Fruit fly (Drosophila melanogaster) whole organism, embryonic: ENCODE data around the gene CG10195.

Experiments
- Atf6 ChIP-seq: fragments of 200-800 bp; sonication (Bioruptor generic); IDR thresholded peaks from 2 replicates; pipeline ENCODE4 v1.3.6; 2022; ENCODE audit warnings: missing biosample characterization, missing genetic modification characterization
- BEAF-32 ChIP-seq: fragments of 200-800 bp; sonication (Bioruptor generic); optimal IDR thresholded peaks from 3 replicates; lab custom pipeline; 2017; ENCODE audit warnings: missing biosample characterization, missing genetic modification characterization, mild to moderate bottlenecking, moderate library complexity, missing genetic modification reagents
- C15 ChIP-seq: fragments of 200-800 bp; sonication (Bioruptor generic); IDR thresholded peaks from 3 replicates; pipeline ENCODE4 v1.3.6; 2022; ENCODE audit warnings: missing biosample characterization, missing genetic modification characterization
- CG1024 ChIP-seq: fragments of 200-800 bp; sonication (Bioruptor generic); IDR thresholded peaks from 2 replicates; pipeline ENCODE4 v1.3.6; 2022; ENCODE audit warnings: missing biosample characterization, missing genetic modification characterization
- CG10267 ChIP-seq: fragments of 200-800 bp; sonication (Bioruptor generic); optimal IDR thresholded peaks from 2 replicates; lab custom pipeline; 2018; ENCODE audit warnings: missing biosample characterization, mild to moderate bottlenecking, missing genetic modification characterization, moderate library complexity
- CG10431 ChIP-seq: fragments of 200-800 bp; sonication (Bioruptor generic); optimal IDR thresholded peaks from 3 replicates; lab custom pipeline; 2018; ENCODE audit warnings: missing biosample characterization, mild to moderate bottlenecking, missing genetic modification characterization
- CG10462 ChIP-seq: fragments of 200-800 bp; sonication (Bioruptor generic); optimal IDR thresholded peaks from 2 replicates; lab custom pipeline; 2016; ENCODE audit warnings: missing biosample characterization, missing genetic modification characterization
- CG10959 ChIP-seq: fragments of 200-800 bp; sonication (Bioruptor generic); IDR thresholded peaks from 2 replicates; pipeline ENCODE4 v1.3.6; 2022; ENCODE audit warnings: missing biosample characterization, missing genetic modification characterization
- CG11560 ChIP-seq: fragments of 200-800 bp; sonication (Bioruptor generic); IDR thresholded peaks from 3 replicates; pipeline ENCODE4 v1.3.6; 2022; ENCODE audit warnings: missing biosample characterization, missing genetic modification characterization
- CG12219 ChIP-seq: fragments of 200-800 bp; sonication (Bioruptor generic); optimal IDR thresholded peaks from 3 replicates; lab custom pipeline; 2018; ENCODE audit warnings: missing biosample characterization, mild to moderate bottlenecking, missing genetic modification characterization
- CG12769 ChIP-seq: fragments of 200-800 bp; sonication (Bioruptor generic); optimal IDR thresholded peaks from 2 replicates; lab custom pipeline; 2019; ENCODE audit warnings: missing biosample characterization, mild to moderate bottlenecking, missing genetic modification characterization, moderate library complexity
- CG13123 ChIP-seq: fragments of 200-800 bp; sonication (Bioruptor generic); optimal IDR thresholded peaks from 2 replicates; lab custom pipeline; 2016; ENCODE audit warnings: missing biosample characterization, missing genetic modification characterization
- CG14710 ChIP-seq: fragments of 200-800 bp; sonication (Bioruptor generic); optimal IDR thresholded peaks from 3 replicates; lab custom pipeline; 2019; ENCODE audit warnings: missing biosample characterization, mild to moderate bottlenecking, missing genetic modification characterization, moderate library complexity
- CG15601 ChIP-seq: fragments of 200-800 bp; sonication (Bioruptor generic); optimal IDR thresholded peaks from 3 replicates; lab custom pipeline; 2019; ENCODE audit warnings: missing biosample characterization, mild to moderate bottlenecking, missing genetic modification characterization, moderate library complexity
- CG1603 ChIP-seq: fragments of 200-800 bp; sonication (Bioruptor generic); optimal IDR thresholded peaks from 2 replicates; lab custom pipeline; 2019; ENCODE audit warnings: missing biosample characterization, mild to moderate bottlenecking, missing genetic modification characterization, moderate library complexity
- CG17829 ChIP-seq: fragments of 200-800 bp; optimal IDR thresholded peaks from 2 replicates; lab custom pipeline; 2019; ENCODE audit warnings: missing biosample characterization, mild to moderate bottlenecking, missing genetic modification characterization, moderate library complexity
- CG17912 ChIP-seq: fragments of 200-800 bp; sonication (Bioruptor generic); optimal IDR thresholded peaks from 2 replicates; lab custom pipeline; 2018; ENCODE audit warnings: missing biosample characterization, mild to moderate bottlenecking, missing genetic modification characterization
- CG18599 ChIP-seq: fragments of 200-800 bp; sonication (Bioruptor generic); optimal IDR thresholded peaks from 3 replicates; lab custom pipeline; 2017; ENCODE audit warnings: missing biosample characterization, missing genetic modification characterization, mild to moderate bottlenecking, moderate library complexity, missing genetic modification reagents
- CG2116 ChIP-seq: fragments of 200-800 bp; sonication (Bioruptor generic); optimal IDR thresholded peaks from 3 replicates; lab custom pipeline; 2018; ENCODE audit warnings: missing biosample characterization, mild to moderate bottlenecking, missing genetic modification characterization
- CG33557 ChIP-seq: fragments of 200-800 bp; sonication (Bioruptor generic); optimal IDR thresholded peaks from 2 replicates; lab custom pipeline; 2019; ENCODE audit warnings: missing biosample characterization, mild to moderate bottlenecking, missing genetic modification characterization, moderate library complexity
- CG34376 ChIP-seq: fragments of 200-800 bp; sonication (Bioruptor generic); optimal IDR thresholded peaks from 2 replicates; lab custom pipeline; 2018; ENCODE audit warnings: missing biosample characterization, mild to moderate bottlenecking, missing genetic modification characterization
- CG3726 ChIP-seq: fragments of 200-800 bp; sonication (Bioruptor generic); IDR thresholded peaks from 3 replicates; pipeline ENCODE4, ENCODE4 v1.3.6; 2022; ENCODE audit warnings: missing biosample characterization, missing genetic modification characterization
- CG43689 ChIP-seq: fragments of 200-800 bp; sonication (Bioruptor generic); IDR thresholded peaks from 2 replicates; pipeline ENCODE4 v1.3.6; 2022; ENCODE audit warnings: missing biosample characterization, missing genetic modification characterization
- CG4424 ChIP-seq: fragments of 200-800 bp; sonication (Bioruptor generic); optimal IDR thresholded peaks from 3 replicates; lab custom pipeline; 2016; ENCODE audit warnings: missing biosample characterization, missing genetic modification characterization
- CG4617 ChIP-seq: fragments of 200-800 bp; sonication (Bioruptor generic); optimal IDR thresholded peaks from 3 replicates; lab custom pipeline; 2016; ENCODE audit warnings: missing biosample characterization, missing genetic modification characterization, borderline replicate concordance
- CG7357 ChIP-seq: fragments of 200-800 bp; sonication (Bioruptor generic); IDR thresholded peaks from 3 replicates; pipeline ENCODE4 v1.3.6; 2022; ENCODE audit warnings: missing biosample characterization, missing genetic modification characterization
- CG9727 ChIP-seq: fragments of 200-800 bp; sonication (Bioruptor generic); optimal IDR thresholded peaks from 3 replicates; lab custom pipeline; 2017; ENCODE audit warnings: missing biosample characterization, mild to moderate bottlenecking, missing genetic modification characterization
- CG9876 ChIP-seq: fragments of 200-800 bp; sonication (Bioruptor generic); optimal IDR thresholded peaks from 2 replicates; lab custom pipeline; 2016; ENCODE audit warnings: missing biosample characterization, missing genetic modification characterization
- Dll ChIP-seq: fragments of 200-800 bp; sonication (Bioruptor generic); IDR thresholded peaks from 4 replicates; pipeline ENCODE4 v1.3.6; 2022; ENCODE audit warnings: missing biosample characterization, missing genetic modification characterization; ENCODE audit not compliant: partially characterized antibody
- E2f1 ChIP-seq: fragments of 200-800 bp; sonication (Bioruptor generic); IDR thresholded peaks from 2 replicates; pipeline ENCODE4 v1.3.6; 2022; ENCODE audit warnings: missing biosample characterization, missing genetic modification characterization
- ERR ChIP-seq: fragments of 200-800 bp; sonication (Bioruptor generic); optimal IDR thresholded peaks from 2 replicates; lab custom pipeline; 2016; ENCODE audit warnings: missing biosample characterization, missing genetic modification characterization
- Fer2 ChIP-seq: fragments of 200-800 bp; sonication (Bioruptor generic); optimal IDR thresholded peaks from 2 replicates; lab custom pipeline; 2018; ENCODE audit warnings: missing biosample characterization, mild to moderate bottlenecking, missing genetic modification characterization, moderate library complexity
- Fer3 ChIP-seq: fragments of 200-800 bp; sonication (Bioruptor generic); optimal IDR thresholded peaks from 2 replicates; lab custom pipeline; 2018; ENCODE audit warnings: missing biosample characterization, mild to moderate bottlenecking, missing genetic modification characterization, moderate library complexity
- HLH3B ChIP-seq: fragments of 200-800 bp; sonication (Bioruptor generic); IDR thresholded peaks from 2 replicates; pipeline ENCODE4 v1.3.6; 2022; ENCODE audit warnings: missing biosample characterization, missing genetic modification characterization
- Hmr ChIP-seq: fragments of 200-800 bp; sonication (Bioruptor generic); optimal IDR thresholded peaks from 3 replicates; lab custom pipeline; 2017; ENCODE audit warnings: mild to moderate bottlenecking, missing biosample characterization, missing genetic modification reagents, missing genetic modification characterization
- Jarid2 ChIP-seq: fragments of 200-800 bp; sonication (Bioruptor generic); optimal IDR thresholded peaks from 3 replicates; lab custom pipeline; 2017; ENCODE audit warnings: mild to moderate bottlenecking, missing biosample characterization, missing genetic modification reagents, missing genetic modification characterization
- Neu2 ChIP-seq: fragments of 200-800 bp; sonication (Bioruptor generic); optimal IDR thresholded peaks from 3 replicates; lab custom pipeline; 2016; ENCODE audit warnings: missing biosample characterization, missing genetic modification characterization, borderline replicate concordance
- Pdp1 ChIP-seq, 2 experiments: fragments of 200-800 bp; sonication (Bioruptor generic); optimal IDR thresholded peaks; 3 replicates each; lab custom pipeline; 2016; ENCODE audit warnings: missing biosample characterization in 2 of 2, missing genetic modification characterization in 2 of 2, mild to moderate bottlenecking in 1 of 2, moderate library complexity in 1 of 2
- Usf ChIP-seq: fragments of 200-800 bp; sonication (Bioruptor generic); optimal IDR thresholded peaks from 2 replicates; lab custom pipeline; 2017; ENCODE audit warnings: missing genotype, missing biosample characterization, missing genetic modification characterization
- cg ChIP-seq: fragments of 200-800 bp; sonication (Bioruptor generic); optimal IDR thresholded peaks from 3 replicates; lab custom pipeline; 2019; ENCODE audit warnings: missing biosample characterization, mild to moderate bottlenecking, missing genetic modification characterization, moderate library complexity
- crol ChIP-seq: fragments of 200-800 bp; sonication (Bioruptor generic); IDR thresholded peaks from 2 replicates; pipeline ENCODE4 v1.3.6; 2022; ENCODE audit warnings: missing biosample characterization, missing genetic modification characterization
- maf-S ChIP-seq: fragments of 200-800 bp; sonication (Bioruptor generic); optimal IDR thresholded peaks from 2 replicates; lab custom pipeline; 2016; ENCODE audit warnings: missing biosample characterization, missing genetic modification characterization
- onecut ChIP-seq: fragments of 200-800 bp; sonication (Bioruptor generic); IDR thresholded peaks from 2 replicates; pipeline ENCODE4 v1.3.6; 2022; ENCODE audit warnings: missing biosample characterization, missing genetic modification characterization
- pb ChIP-seq: fragments of 200-800 bp; sonication (Bioruptor generic); optimal IDR thresholded peaks from 3 replicates; lab custom pipeline; 2016; ENCODE audit warnings: missing biosample characterization, missing genetic modification characterization
- pho ChIP-seq: fragments of 200-800 bp; sonication (Bioruptor generic); optimal IDR thresholded peaks from 2 replicates; lab custom pipeline; 2016; ENCODE audit warnings: missing biosample characterization, missing genetic modification characterization
- pzg ChIP-seq: fragments of 200-800 bp; sonication (Bioruptor generic); optimal IDR thresholded peaks from 3 replicates; lab custom pipeline; 2018; ENCODE audit warnings: missing biosample characterization, mild to moderate bottlenecking, missing genetic modification characterization, moderate library complexity
- sens ChIP-seq: fragments of 200-800 bp; sonication (Bioruptor generic); peaks from one replicate; lab custom pipeline; 2016; ENCODE audit warnings: missing biosample characterization, missing genetic modification characterization
- sna ChIP-seq: fragments of 200-800 bp; sonication (Bioruptor generic); IDR thresholded peaks from 2 replicates; pipeline ENCODE4 v1.3.6; 2022; ENCODE audit warnings: missing biosample characterization, missing genetic modification characterization; ENCODE audit not compliant: partially characterized antibody
- stwl ChIP-seq: fragments of 200-800 bp; sonication (Bioruptor generic); optimal IDR thresholded peaks from 3 replicates; lab custom pipeline; 2018; ENCODE audit warnings: missing biosample characterization, mild to moderate bottlenecking, missing genetic modification characterization, moderate library complexity
- usp ChIP-seq: fragments of >200 bp; optimal IDR thresholded peaks from 2 replicates; lab custom pipeline; 2017; ENCODE audit warnings: missing biosample characterization, missing genetic modification characterization
- zen2 ChIP-seq: fragments of 200-800 bp; sonication (Bioruptor generic); IDR thresholded peaks from 3 replicates; pipeline ENCODE4 v1.3.6; 2022; ENCODE audit warnings: missing biosample characterization, missing genetic modification characterization; ENCODE audit not compliant: partially characterized antibody

Gene CG10195

DNA sequence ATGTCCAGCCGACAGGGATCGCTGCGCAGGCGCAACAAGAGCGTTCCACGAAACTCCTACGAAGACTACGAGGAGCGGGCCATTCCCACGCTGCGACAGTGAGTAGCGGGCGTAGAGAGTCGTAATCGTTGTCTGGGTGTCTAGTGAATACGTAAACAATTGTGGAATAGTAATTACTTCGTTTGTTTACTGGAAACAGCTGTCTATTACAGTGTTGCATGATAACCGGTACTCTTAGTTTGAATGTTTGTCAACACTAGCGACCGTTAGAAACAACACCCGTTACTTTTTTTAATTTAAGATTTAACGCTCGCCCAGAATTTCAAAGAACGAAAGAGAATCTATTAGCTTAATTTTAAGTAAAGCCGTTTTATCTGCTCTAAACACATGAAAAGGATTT lies 45.6 kb upstream of the CG10195 start, which contains the start of gene CG10165 (continued):
- TF ChIP-seq Pdp1 (GFP tag; optimal IDR thresholded peaks at IDR 0.05; lab: Kevin White, UChicago) (peak in 1 of 2 experiments; percentile 44), CG17912 (no peak), zen2 (GFP tag; lab: Robert Waterston, UW) (no peak), cg (GFP tag; lab: Kevin White, UChicago) (no peak), CG14710 (peak; percentile 26), onecut (GFP tag; lab: Robert Waterston, UW) (no peak), CG7357 (GFP tag; lab: Robert Waterston, UW) (no peak), CG1024 (GFP tag; lab: Robert Waterston, UW) (no peak), CG3726 (no peak), Dll (GFP tag; lab: Robert Waterston, UW) (peak; percentile 45; the same call in 2 of the 4 replicates), CG33557 (GFP tag; lab: Kevin White, UChicago) (no peak), CG9727 (GFP tag; lab: Kevin White, UChicago) (no peak), CG17829 (tag; lab: Kevin White, UChicago) (no peak), pb (no peak), CG10462 (GFP tag; lab: Kevin White, UChicago) (no peak), CG2116 (GFP tag; lab: Kevin White, UChicago) (peak; percentile 95), HLH3B (GFP tag; lab: Robert Waterston, UW) (no peak), CG10431 (GFP tag; lab: Kevin White, UChicago) (no peak), Fer3 (tag; lab: Kevin White, UChicago) (no peak), CG13123 (GFP tag; lab: Kevin White, UChicago) (no peak), CG11560 (tag; lab: Robert Waterston, UW) (no peak), E2f1 (no peak), CG10267 (tag; lab: Kevin White, UChicago) (peak; percentile 94), CG12219 (no peak), Hmr (GFP tag; lab: Kevin White, UChicago) (no peak), Usf (no peak), maf-S (GFP tag; lab: Kevin White, UChicago) (no peak), CG1603 (tag; lab: Kevin White, UChicago) (peak; percentile 16), Atf6 (GFP tag; lab: Robert Waterston, UW) (peak; percentile 45; the same call in 1 of the 2 replicates), CG43689 (no peak), usp (GFP tag; lab: Kevin White, UChicago) (no peak), CG34376 (GFP tag; lab: Kevin White, UChicago) (no peak), CG4424 (GFP tag; lab: Kevin White, UChicago) (no peak), Fer2 (tag; lab: Kevin White, UChicago) (no peak), crol (GFP tag; lab: Robert Waterston, UW) (no peak), BEAF-32 (GFP tag; lab: Kevin White, UChicago) (peak; percentile 12), CG15601 (tag; lab: Kevin White, UChicago) (no peak), ERR (GFP tag; lab: Kevin White, UChicago) (no peak), CG4617 (GFP tag; lab: Kevin White, UChicago) (peak; percentile 3), Neu2 (GFP tag; lab: Kevin White, UChicago) (no peak), stwl (peak; percentile 49), CG9876 (GFP tag; lab: Kevin White, UChicago) (no peak), sens (peak; percentile 70), pzg (GFP tag; lab: Kevin White, UChicago) (peak; percentile 43), sna (GFP tag; lab: Robert Waterston, UW) (no peak), CG10959 (GFP tag; lab: Robert Waterston, UW) (no peak), pho (no peak), CG18599 (GFP tag; lab: Kevin White, UChicago) (no peak), C15 (GFP tag; lab: Robert Waterston, UW) (no peak), CG12769 (tag; lab: Kevin White, UChicago) (no peak), Jarid2 (GFP tag; lab: Kevin White, UChicago) (no peak)
